Worm (Caenorhabditis elegans) whole organism, mixed stage, embryonic: ENCODE results near the gene chil-27.

Experiments
- bed-3 ChIP-seq: fragments of 200-800 bp; sonication (Bioruptor generic); optimal IDR thresholded peaks from 3 replicates; lab custom pipeline; 2018; ENCODE audit warnings: mild to moderate bottlenecking, missing genetic modification characterization, moderate library complexity, missing compliant biosample characterization
- blmp-1 ChIP-seq: fragments of 150-350 bp; optimal IDR thresholded peaks from 2 replicates; lab custom pipeline; 2014; ENCODE audit warnings: missing biosample characterization, missing genetic modification characterization
- ceh-39 ChIP-seq: fragments of 150-350 bp; optimal IDR thresholded peaks from 2 replicates; lab custom pipeline; 2014; ENCODE audit warnings: missing biosample characterization, missing genetic modification characterization
- ceh-43 ChIP-seq: fragments of 200-800 bp; sonication (Bioruptor generic); optimal IDR thresholded peaks from 2 replicates; lab custom pipeline; 2018; ENCODE audit warnings: mild to moderate bottlenecking, missing genetic modification characterization, moderate library complexity, missing compliant biosample characterization
- ceh-83 ChIP-seq: fragments of 200-800 bp; sonication (Bioruptor generic); optimal IDR thresholded peaks from 2 replicates; lab custom pipeline; 2018; ENCODE audit warnings: mild to moderate bottlenecking, missing genetic modification characterization, missing compliant biosample characterization
- ces-1 ChIP-seq: fragments of 150-350 bp; optimal IDR thresholded peaks from 2 replicates; lab custom pipeline; 2014; ENCODE audit warnings: missing biosample characterization, missing genetic modification reagents, missing genetic modification characterization
- cnd-1 ChIP-seq: fragments of 200-800 bp; sonication (Bioruptor generic); optimal IDR thresholded peaks from 2 replicates; lab custom pipeline; 2018; ENCODE audit warnings: mild to moderate bottlenecking, missing genetic modification characterization, missing compliant biosample characterization
- drap-1 ChIP-seq: fragments of 200-800 bp; sonication (Bioruptor generic); optimal IDR thresholded peaks from 3 replicates; lab custom pipeline; 2018; ENCODE audit warnings: mild to moderate bottlenecking, missing genetic modification characterization, missing compliant biosample characterization
- elt-1 ChIP-seq: sonication (generic microtip); optimal IDR thresholded peaks from 2 replicates; lab custom pipeline; 2017; ENCODE audit warnings: missing genetic modification characterization, mild to moderate bottlenecking, missing compliant biosample characterization, antibody characterized with exemption, moderate library complexity, borderline replicate concordance; ENCODE audit not compliant: insufficient read depth
- elt-3 ChIP-seq: fragments of 150-350 bp; optimal IDR thresholded peaks from 2 replicates; lab custom pipeline; 2014; ENCODE audit warnings: missing biosample characterization, missing genetic modification characterization
- flh-1 ChIP-seq: fragments of 200-800 bp; sonication (Bioruptor generic); optimal IDR thresholded peaks from 2 replicates; lab custom pipeline; 2018; ENCODE audit warnings: mild to moderate bottlenecking, missing genetic modification characterization, moderate library complexity, missing compliant biosample characterization
- hlh-1 ChIP-seq: fragments of 150-350 bp; optimal IDR thresholded peaks from 2 replicates; lab custom pipeline; 2014; ENCODE audit warnings: missing biosample characterization, missing genetic modification reagents, missing genetic modification characterization
- lin-13 ChIP-seq: fragments of 150-350 bp; optimal IDR thresholded peaks from 2 replicates; lab custom pipeline; 2014; ENCODE audit warnings: missing biosample characterization, missing genetic modification characterization
- lin-32 ChIP-seq: fragments of 200-800 bp; sonication (Bioruptor generic); optimal IDR thresholded peaks from 2 replicates; lab custom pipeline; 2018; ENCODE audit warnings: mild to moderate bottlenecking, missing genetic modification characterization, missing compliant biosample characterization
- lsy-2 ChIP-seq: fragments of 150-350 bp; optimal IDR thresholded peaks from 2 replicates; lab custom pipeline; 2014; ENCODE audit warnings: missing biosample characterization, missing genetic modification characterization
- mab-5 ChIP-seq: fragments of 150-350 bp; optimal IDR thresholded peaks from 2 replicates; lab custom pipeline; 2014; ENCODE audit warnings: missing biosample characterization, missing genetic modification characterization
- mep-1 ChIP-seq: fragments of 150-350 bp; optimal IDR thresholded peaks from 2 replicates; lab custom pipeline; 2017; ENCODE audit warnings: missing biosample characterization, missing genetic modification reagents, missing genetic modification characterization, inconsistent platforms
- nhr-12 ChIP-seq: fragments of 150-350 bp; optimal IDR thresholded peaks from 2 replicates; lab custom pipeline; 2014; ENCODE audit warnings: missing biosample characterization, missing genetic modification characterization
- nhr-2 ChIP-seq: fragments of 150-350 bp; optimal IDR thresholded peaks from 2 replicates; lab custom pipeline; 2014; ENCODE audit warnings: missing biosample characterization, missing genetic modification characterization
- nhr-237 ChIP-seq: fragments of 150-350 bp; optimal IDR thresholded peaks from 2 replicates; lab custom pipeline; 2014; ENCODE audit warnings: missing biosample characterization, missing genetic modification characterization
- nhr-28 ChIP-seq: fragments of 150-350 bp; optimal IDR thresholded peaks from 2 replicates; lab custom pipeline; 2014; ENCODE audit warnings: missing biosample characterization, missing genetic modification characterization
- nhr-76 ChIP-seq: sonication (generic microtip); optimal IDR thresholded peaks from 2 replicates; lab custom pipeline; 2017; ENCODE audit warnings: missing biosample characterization, missing genetic modification characterization
- pha-4 ChIP-seq: fragments of 150-350 bp; optimal IDR thresholded peaks from 2 replicates; lab custom pipeline; 2018; ENCODE audit warnings: missing biosample characterization, missing genetic modification reagents, missing genetic modification characterization
- sem-2 ChIP-seq: fragments of 200-800 bp; sonication (Bioruptor generic); optimal IDR thresholded peaks from 2 replicates; lab custom pipeline; 2018; ENCODE audit warnings: mild to moderate bottlenecking, missing genetic modification characterization, missing compliant biosample characterization
- snpc-4 ChIP-seq: fragments of 150-350 bp; optimal IDR thresholded peaks from 2 replicates; lab custom pipeline; 2014; ENCODE audit warnings: missing biosample characterization, missing genetic modification characterization
- sptf-1 ChIP-seq: sonication (generic microtip); optimal IDR thresholded peaks from 2 replicates; lab custom pipeline; 2017; ENCODE audit warnings: mild to moderate bottlenecking, missing genetic modification characterization, moderate library complexity, missing compliant biosample characterization
- tbx-8 ChIP-seq: fragments of 200-800 bp; sonication (Bioruptor generic); optimal IDR thresholded peaks from 2 replicates; lab custom pipeline; 2018; ENCODE audit warnings: mild to moderate bottlenecking, missing genetic modification characterization, moderate library complexity, missing compliant biosample characterization
- unc-120 ChIP-seq: sonication (generic microtip); optimal IDR thresholded peaks from 2 replicates; lab custom pipeline; 2017; ENCODE audit warnings: missing genetic modification characterization, missing compliant biosample characterization; ENCODE audit not compliant: poor library complexity, severe bottlenecking
- unc-62 ChIP-seq: fragments of 150-350 bp; optimal IDR thresholded peaks from 2 replicates; lab custom pipeline; 2014; ENCODE audit warnings: missing biosample characterization, missing genetic modification reagents, missing genetic modification characterization
- ztf-11 ChIP-seq: fragments of 150-350 bp; optimal IDR thresholded peaks from 2 replicates; lab custom pipeline; 2014; ENCODE audit warnings: missing biosample characterization, missing genetic modification characterization

The chil-27 gene

DNA sequence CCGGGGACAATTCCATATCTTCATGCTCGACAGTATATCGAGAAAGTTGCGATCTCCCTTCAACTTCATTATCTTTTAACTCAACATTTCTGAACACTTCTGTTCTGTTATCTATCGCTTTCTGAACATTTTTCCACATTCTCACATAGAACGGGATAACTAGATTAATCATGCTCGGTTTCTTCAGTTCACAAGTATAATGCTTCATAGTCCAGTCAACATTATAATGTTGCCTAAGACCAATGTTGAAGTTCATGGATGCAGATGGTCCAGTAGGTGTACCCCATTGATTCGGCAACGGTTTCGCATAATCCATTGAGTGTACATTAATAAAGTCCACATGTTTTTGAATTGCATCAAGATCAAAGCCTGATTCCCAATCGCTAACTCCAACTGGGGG lies 38.8 kb upstream of the chil-27 start:
- no peak for TF ChIP-seq nhr-2 (tag; lab: Kevin White, UChicago)
- TF ChIP-seq flh-1 (GFP tag; lab: Kevin White, UChicago) = no peak
- TF ChIP-seq unc-120 (tag; lab: Kevin White, UChicago) = no peak
- no peak for TF ChIP-seq cnd-1 (tag; lab: Kevin White, UChicago)
- no peak for TF ChIP-seq lin-13 (tag; lab: Kevin White, UChicago)
- TF ChIP-seq ceh-83 (GFP tag; lab: Kevin White, UChicago) = no peak
- TF ChIP-seq ceh-43 (GFP tag; lab: Kevin White, UChicago) = no peak
- TF ChIP-seq mep-1 (tag; lab: Kevin White, UChicago) = no peak
- TF ChIP-seq bed-3 (GFP tag; lab: Kevin White, UChicago) = no peak

DNA sequence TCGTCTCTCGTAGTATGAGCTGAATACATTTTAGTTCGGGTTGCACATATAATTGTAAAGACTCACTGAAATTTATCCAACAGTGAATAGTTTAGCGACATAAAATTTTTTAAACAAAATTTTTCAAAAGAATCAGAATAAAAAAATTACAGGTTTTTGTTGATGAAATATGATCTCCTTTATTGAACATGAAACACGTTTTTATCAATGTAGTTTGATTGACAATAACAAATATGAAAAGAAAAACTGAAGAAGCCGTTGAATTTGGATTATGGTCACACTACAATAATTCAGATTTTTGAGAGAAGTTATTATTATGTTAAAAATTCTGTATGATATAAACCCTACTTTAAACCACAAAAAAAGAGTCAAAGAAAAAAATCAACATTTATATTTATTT lies 37.6 kb upstream of the chil-27 start, which contains the start of gene chil-17:
Gene chil-17 (minus strand): TSS at position 101 of the 400 bp plus-strand sequence.
- TF ChIP-seq tbx-8 (no peak), unc-120 (tag; lab: Kevin White, UChicago) (no peak), mep-1 (tag; lab: Kevin White, UChicago) (no peak), lsy-2 (no peak), drap-1 (GFP tag; lab: Kevin White, UChicago) (no peak), ceh-39 (tag; lab: Kevin White, UChicago) (no peak), sptf-1 (tag; lab: Kevin White, UChicago) (no peak)
- TF ChIP-seq, all 35 proteins: peak for 0

DNA sequence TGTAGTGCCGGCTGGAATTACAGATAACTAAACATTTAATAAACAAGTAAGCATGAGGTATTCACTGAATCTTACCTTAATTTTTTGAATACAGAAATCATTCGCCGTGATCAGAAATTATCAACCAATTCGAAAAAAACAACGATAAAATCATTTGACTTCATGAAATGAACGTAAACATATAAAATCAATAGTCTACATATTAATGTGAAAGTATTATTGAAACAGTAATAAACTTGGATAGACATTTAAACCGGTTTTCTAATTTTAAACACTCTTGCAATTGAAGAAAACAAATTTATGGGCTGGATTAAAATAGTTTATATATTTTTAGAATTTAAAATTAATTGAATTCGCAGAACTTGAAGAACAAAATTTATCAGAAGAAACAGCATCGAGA lies 35.8 kb upstream of the chil-27 start, which contains the start of gene chil-16:
Gene chil-16 (minus strand): TSS at position 101 of the 400 bp plus-strand sequence.
- TF ChIP-seq blmp-1 (tag; lab: Kevin White, UChicago) (no peak), pha-4 (tag; lab: Kevin White, UChicago) (no peak), mab-5 (tag; lab: Kevin White, UChicago) (no peak), ceh-39 (tag; lab: Kevin White, UChicago) (no peak), sem-2 (no peak), nhr-28 (tag; lab: Kevin White, UChicago) (no peak), snpc-4 (tag; lab: Kevin White, UChicago) (no peak), nhr-237 (tag; lab: Kevin White, UChicago) (no peak), lin-13 (tag; lab: Kevin White, UChicago) (no peak), ces-1 (GFP tag; lab: Kevin White, UChicago) (no peak), nhr-12 (tag; lab: Kevin White, UChicago) (no peak), bed-3 (GFP tag; lab: Kevin White, UChicago) (no peak), unc-120 (tag; lab: Kevin White, UChicago) (no peak), hlh-1 (tag; lab: Kevin White, UChicago) (no peak)

DNA sequence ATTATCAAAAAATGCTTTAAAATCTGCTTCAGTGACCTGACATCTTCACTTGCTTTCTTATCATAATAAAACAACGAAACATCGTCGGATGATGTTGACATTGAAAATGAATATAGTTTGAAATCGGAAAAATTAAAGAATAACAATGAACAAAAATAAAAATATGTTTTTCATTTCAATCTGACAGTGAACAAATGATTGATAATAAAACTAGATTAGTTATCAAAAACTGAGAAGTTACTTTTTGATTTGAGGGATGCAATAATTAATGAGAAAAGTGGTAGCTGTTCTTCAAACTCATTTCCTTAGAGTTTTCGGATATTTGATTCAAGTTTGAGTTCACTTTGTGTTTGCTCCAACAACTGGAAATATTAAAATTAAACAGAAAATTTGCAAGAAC lies 34.1 kb upstream of the chil-27 start, which contains the start of gene chil-15:
Gene chil-15 (minus strand): TSS at position 101 of the 400 bp plus-strand sequence.
- TF ChIP-seq unc-62 (GFP tag; lab: Kevin White, UChicago) (no peak), pha-4 (tag; lab: Kevin White, UChicago) (no peak), nhr-2 (tag; lab: Kevin White, UChicago) (no peak), ceh-83 (GFP tag; lab: Kevin White, UChicago) (no peak), ces-1 (GFP tag; lab: Kevin White, UChicago) (no peak), bed-3 (GFP tag; lab: Kevin White, UChicago) (no peak), nhr-237 (tag; lab: Kevin White, UChicago) (no peak), snpc-4 (tag; lab: Kevin White, UChicago) (no peak), cnd-1 (tag; lab: Kevin White, UChicago) (no peak), sem-2 (no peak), lin-32 (GFP tag; lab: Kevin White, UChicago) (no peak), ceh-39 (tag; lab: Kevin White, UChicago) (no peak), ceh-43 (GFP tag; lab: Kevin White, UChicago) (no peak), ztf-11 (tag; lab: Kevin White, UChicago) (no peak), lsy-2 (no peak), elt-3 (tag; lab: Kevin White, UChicago) (no peak), elt-1 (tag; lab: Kevin White, UChicago) (no peak), unc-120 (tag; lab: Kevin White, UChicago) (no peak)

- TF ChIP-seq pha-4 (tag; lab: Kevin White, UChicago) (no peak), lin-13 (tag; lab: Kevin White, UChicago) (no peak), bed-3 (GFP tag; lab: Kevin White, UChicago) (no peak), nhr-76 (tag; lab: Kevin White, UChicago) (no peak), elt-1 (tag; lab: Kevin White, UChicago) (no peak), nhr-2 (tag; lab: Kevin White, UChicago) (no peak)
Observed at ce11 chrII:9445368-9445767, 32.3 kb upstream of the chil-27 start, which contains the start of gene R09D1.13. TSS of gene R09D1.13 (minus strand) at chrII:9445468.
